Worm (Caenorhabditis elegans): ENCODE results near the gene srlf-4.

- TF ChIP-seq flh-1 (GFP tag; optimal IDR thresholded peaks at IDR 0.05) (no peak), elt-1 (tag; optimal IDR thresholded peaks at IDR 0.05; ENCODE audit: borderline replicate concordance, insufficient read depth) (no peak)
These were observed 38.2 kb downstream of the srlf-4 start for ce11 chrIV:12886012-12886411.
